Worm (Caenorhabditis elegans): ENCODE data around the gene W03G1.2.
"Not testable (repeated sequence)": the region's sequence is repeated elsewhere in the genome, so short reads cannot be mapped to it uniquely, and the experiment has no call there.

Gene W03G1.2

DNA sequence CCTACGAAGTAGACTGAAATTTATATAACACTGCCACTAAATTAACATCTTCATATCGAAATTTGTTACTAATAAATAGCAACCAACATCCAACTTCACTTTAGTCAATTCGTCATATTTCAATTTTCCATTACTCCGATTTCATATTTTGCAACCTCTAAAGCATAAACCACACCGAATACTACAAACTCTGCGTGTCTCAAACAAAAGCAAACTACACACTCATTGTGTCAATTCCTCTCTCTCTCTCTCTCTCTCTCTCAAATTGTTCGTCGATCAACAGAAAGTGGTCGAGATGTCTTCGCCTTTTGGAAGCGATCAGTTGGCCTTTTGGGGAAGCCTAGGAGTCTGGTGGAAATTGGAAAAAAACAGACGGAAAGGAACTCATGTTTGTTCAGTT, 20.0 kb upstream of the W03G1.2 start:
- TF ChIP-seq nhr-111 (GFP tag; optimal IDR thresholded peaks at IDR 0.05) (no peak), nhr-28 (tag; optimal IDR thresholded peaks at IDR 0.05) (peak; percentile 92), unc-62 (GFP tag; optimal IDR thresholded peaks at IDR 0.05 in 1 of 2) (peak in 1 of 2 experiments; percentile 3), unc-62 (tag; optimal IDR thresholded peaks at IDR 0.05) (no peak)

- TF ChIP-seq set-16 (GFP tag; IDR thresholded peaks at IDR 0.05) (peak; percentile 82), unc-62 (GFP tag; optimal IDR thresholded peaks at IDR 0.05 in 1 of 2) (peak in 1 of 2 experiments; percentile 19)
- not testable (repeated sequence) for TF ChIP-seq unc-62 (tag; optimal IDR thresholded peaks at IDR 0.05)
Measured at ce11 chrIV:505254-505817, 19.1 kb upstream of the W03G1.2 start.

ce11 chrIV:506384-506783, 18.1 kb upstream of the W03G1.2 start, which contains the start of gene W03G1.5:
Gene W03G1.5, minus strand, starts transcription at chrIV:506484.
- TF ChIP-seq dpl-1 (GFP tag; optimal IDR thresholded peaks at IDR 0.05) (no peak), nhr-11 (tag; optimal IDR thresholded peaks at IDR 0.05) (peak; percentile 3), lin-38 (GFP tag; IDR thresholded peaks at IDR 0.05) (no peak)

DNA sequence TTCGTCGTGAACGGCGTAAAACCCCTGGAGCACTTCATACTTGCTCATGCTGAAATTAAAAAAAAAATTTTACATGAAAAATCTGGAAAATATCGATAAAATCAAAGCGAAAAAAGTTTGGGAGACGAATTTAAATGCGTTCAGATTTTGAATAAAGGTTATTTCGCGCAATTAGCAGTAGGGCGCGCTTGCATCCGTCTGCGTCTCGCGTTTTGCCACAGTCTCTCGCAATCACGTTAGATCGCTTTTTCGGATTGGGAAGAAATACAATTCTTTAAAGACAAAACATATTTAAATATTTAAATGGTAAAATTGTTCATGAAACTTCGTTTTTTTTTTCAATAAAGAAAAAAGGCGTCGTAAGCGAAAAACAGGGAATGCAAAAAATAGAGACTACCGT, 5.0 kb upstream of the W03G1.2 start, which contains the start of gene pig-1:
pig-1 (minus strand) TSS at position 49 of the 400 bp plus-strand sequence.
- TF ChIP-seq zfp-2 (tag; optimal IDR thresholded peaks at IDR 0.05) = no peak
- 0 out of 2 replicates have a peak, but pooled peaks have one; percentile 19 for TF ChIP-seq Y48G9A.11 (GFP tag; IDR thresholded peaks at IDR 0.05)
- no peak for TF ChIP-seq ctbp-1 (GFP tag; IDR thresholded peaks at IDR 0.05)
- TF ChIP-seq hlh-30 (tag; optimal IDR thresholded peaks at IDR 0.05; ENCODE audit: insufficient read depth) = peak; percentile 54
- TF ChIP-seq nhr-6 (tag; optimal IDR thresholded peaks at IDR 0.05) = peak; percentile 50
- no peak for TF ChIP-seq zip-2 (tag; optimal IDR thresholded peaks at IDR 0.05)
- TF ChIP-seq F10B5.3 (tag; optimal IDR thresholded peaks at IDR 0.05) = no peak
- TF ChIP-seq dve-1 (tag; optimal IDR thresholded peaks at IDR 0.05; ENCODE audit: insufficient read depth) = no peak
- TF ChIP-seq duxl-1 (tag; optimal IDR thresholded peaks at IDR 0.05; ENCODE audit: poor library complexity) = no peak
- no peak for TF ChIP-seq gei-8 (GFP tag; optimal IDR thresholded peaks at IDR 0.05)
- TF ChIP-seq ceh-28 (tag; optimal IDR thresholded peaks at IDR 0.05) = no peak
- TF ChIP-seq aha-1 (tag) = peak; percentile 87
- no peak for TF ChIP-seq ceh-62 (tag; optimal IDR thresholded peaks at IDR 0.05)
- TF ChIP-seq ceh-20 (GFP tag; IDR thresholded peaks at IDR 0.05) = no peak
- no peak for TF ChIP-seq sdz-12 (GFP tag; optimal IDR thresholded peaks at IDR 0.05)
- TF ChIP-seq attf-4 (tag; optimal IDR thresholded peaks at IDR 0.05) = no peak
- no peak for TF ChIP-seq nhr-102 (tag; optimal IDR thresholded peaks at IDR 0.05)
- TF ChIP-seq saeg-2 (GFP tag; IDR thresholded peaks at IDR 0.05) = no peak
- TF ChIP-seq zfp-3 (GFP tag; conservative IDR thresholded peaks at IDR 0.05) = no peak
- TF ChIP-seq lin-13 (GFP tag; optimal IDR thresholded peaks at IDR 0.05) = peak; percentile 2
- TF ChIP-seq ZK337.2 (GFP tag; IDR thresholded peaks at IDR 0.05) = no peak
- no peak for TF ChIP-seq Y105C5A.15 (GFP tag; IDR thresholded peaks at IDR 0.05)
- TF ChIP-seq snpc-4 (tag; optimal IDR thresholded peaks at IDR 0.05) = no peak
- TF ChIP-seq ama-1 (optimal IDR thresholded peaks at IDR 0.05) = no peak
- TF ChIP-seq tra-1 (GFP tag; IDR thresholded peaks at IDR 0.05) = no peak
- TF ChIP-seq rbr-2 (tag; optimal IDR thresholded peaks at IDR 0.05) = peak; percentile 29
- TF ChIP-seq F44E2.7 (GFP tag; IDR thresholded peaks at IDR 0.05) = no peak
- peak; percentile 90 for TF ChIP-seq dpl-1 (GFP tag; optimal IDR thresholded peaks at IDR 0.05)
- no peak for TF ChIP-seq unc-62 (GFP tag; optimal IDR thresholded peaks at IDR 0.05 in 1 of 2)
- TF ChIP-seq unc-62 (tag; optimal IDR thresholded peaks at IDR 0.05) = no peak
- no peak for TF ChIP-seq ceh-44 (GFP tag; IDR thresholded peaks at IDR 0.05)
- TF ChIP-seq nhr-48 (tag; optimal IDR thresholded peaks at IDR 0.05) = no peak
- TF ChIP-seq daf-8 (GFP tag; IDR thresholded peaks at IDR 0.05) = no peak
- TF ChIP-seq mes-2 (tag; optimal IDR thresholded peaks at IDR 0.05; ENCODE audit: poor library complexity, severe bottlenecking) = peak; percentile 87
- TF ChIP-seq daf-19 (GFP tag; conservative IDR thresholded peaks at IDR 0.05) = no peak
- no peak for TF ChIP-seq nhr-10 (tag; optimal IDR thresholded peaks at IDR 0.05)
- no peak for TF ChIP-seq nhr-25 (tag; optimal IDR thresholded peaks at IDR 0.05; ENCODE audit: borderline replicate concordance, insufficient read depth)
- no peak for TF ChIP-seq daf-16 (GFP tag; optimal IDR thresholded peaks at IDR 0.05)
- TF ChIP-seq daf-16 (tag; optimal IDR thresholded peaks at IDR 0.05) = peak; percentile 8
- TF ChIP-seq hif-1 (tag; optimal IDR thresholded peaks at IDR 0.05) = no peak
